Fruit fly (Drosophila melanogaster) whole organism, prepupa: ENCODE data around the gene CG42375.

Experiments
- CG10669 ChIP-seq: fragments of 200-800 bp; sonication (Bioruptor generic); optimal IDR thresholded peaks from 3 replicates; lab custom pipeline; 2018; ENCODE audit warnings: missing biosample characterization, mild to moderate bottlenecking, missing genetic modification characterization, moderate library complexity
- CG11902 ChIP-seq: fragments of 200-800 bp; sonication (Bioruptor generic); optimal IDR thresholded peaks from 3 replicates; lab custom pipeline; 2016; ENCODE audit warnings: missing biosample characterization, missing genetic modification characterization
- CG31627 ChIP-seq: fragments of 200-800 bp; sonication (Bioruptor generic); optimal IDR thresholded peaks from 3 replicates; lab custom pipeline; 2016; ENCODE audit warnings: missing biosample characterization, missing genetic modification characterization
- CG6163 ChIP-seq: fragments of 200-800 bp; sonication (Bioruptor generic); IDR thresholded peaks from 3 replicates; pipeline ENCODE4 v1.3.6; 2022; ENCODE audit warnings: missing biosample characterization, missing genetic modification characterization
- CG6808 ChIP-seq: fragments of 200-800 bp; sonication (Bioruptor generic); optimal IDR thresholded peaks from 3 replicates; lab custom pipeline; 2017; ENCODE audit warnings: missing biosample characterization, missing genetic modification characterization, mild to moderate bottlenecking, moderate library complexity, missing genetic modification reagents
- CG6854 ChIP-seq: fragments of 200-800 bp; sonication (Bioruptor generic); optimal IDR thresholded peaks from 2 replicates; lab custom pipeline; 2017; ENCODE audit warnings: missing biosample characterization, mild to moderate bottlenecking, missing genetic modification characterization
- CG7368 ChIP-seq: fragments of 200-800 bp; sonication (Bioruptor generic); optimal IDR thresholded peaks from 3 replicates; lab custom pipeline; 2016; ENCODE audit warnings: missing biosample characterization, missing genetic modification characterization
- CG8632 ChIP-seq: fragments of 200-800 bp; sonication (Bioruptor generic); optimal IDR thresholded peaks from 3 replicates; lab custom pipeline; 2016; ENCODE audit warnings: missing biosample characterization, missing genetic modification characterization
- Gug ChIP-seq: fragments of 200-800 bp; sonication (Bioruptor generic); IDR thresholded peaks from 2 replicates; pipeline ENCODE4 v1.3.6; 2022; ENCODE audit warnings: missing biosample characterization, missing genetic modification characterization
- dsx ChIP-seq: fragments of 200-800 bp; optimal IDR thresholded peaks from 3 replicates; lab custom pipeline; 2019; ENCODE audit warnings: missing biosample characterization, mild to moderate bottlenecking, missing genetic modification characterization, moderate library complexity; ENCODE audit not compliant: poor library complexity, severe bottlenecking
- fd59A ChIP-seq: fragments of 200-800 bp; sonication (Bioruptor generic); optimal IDR thresholded peaks from 2 replicates; lab custom pipeline; 2017; ENCODE audit warnings: missing biosample characterization, mild to moderate bottlenecking, missing genetic modification characterization, missing genetic modification reagents
- spab ChIP-seq: fragments of 200-800 bp; sonication (Bioruptor generic); optimal IDR thresholded peaks from 2 replicates; lab custom pipeline; 2017; ENCODE audit warnings: missing biosample characterization, mild to moderate bottlenecking, missing genetic modification characterization, missing genetic modification reagents

- TF ChIP-seq fd59A (GFP tag; lab: Kevin White, UChicago), result no peak
- no peak for TF ChIP-seq CG7368 (GFP tag; lab: Kevin White, UChicago)
- no peak for TF ChIP-seq CG11902 (GFP tag; lab: Kevin White, UChicago)
- TF ChIP-seq CG8632, result no peak
- no peak for TF ChIP-seq dsx (GFP tag; lab: Kevin White, UChicago)
- TF ChIP-seq CG10669, result no peak
- no peak for TF ChIP-seq CG6163 (GFP tag; lab: Robert Waterston, UW)
- TF ChIP-seq CG31627, result peak; percentile 5
- no peak for TF ChIP-seq spab (GFP tag; lab: Kevin White, UChicago)
- TF ChIP-seq CG6854 (GFP tag; lab: Kevin White, UChicago), result no peak
- no peak for TF ChIP-seq CG6808
- TF ChIP-seq Gug (GFP tag; lab: Robert Waterston, UW), result no peak
Measured at dm6 chr3R:13815566-13816374, 36.3 kb downstream of the CG42375 start.
